Fruit fly (Drosophila melanogaster) whole organism, prepupa: Measurements from ENCODE around the gene CG32137.

Experiments
- CG10631 ChIP-seq: fragments of 200-800 bp; sonication (Bioruptor generic); optimal IDR thresholded peaks from 2 replicates; lab custom pipeline; 2016; ENCODE audit warnings: missing biosample characterization, missing genetic modification characterization
- CG6808 ChIP-seq: fragments of 200-800 bp; sonication (Bioruptor generic); optimal IDR thresholded peaks from 3 replicates; lab custom pipeline; 2017; ENCODE audit warnings: missing biosample characterization, missing genetic modification characterization, mild to moderate bottlenecking, moderate library complexity, missing genetic modification reagents
- CG6854 ChIP-seq: fragments of 200-800 bp; sonication (Bioruptor generic); optimal IDR thresholded peaks from 2 replicates; lab custom pipeline; 2017; ENCODE audit warnings: missing biosample characterization, mild to moderate bottlenecking, missing genetic modification characterization
- CG9139 ChIP-seq: fragments of 200-800 bp; sonication (Bioruptor generic); optimal IDR thresholded peaks from 3 replicates; lab custom pipeline; 2017; ENCODE audit warnings: missing biosample characterization, mild to moderate bottlenecking, missing genetic modification characterization
- OdsH ChIP-seq: fragments of 200-800 bp; sonication (Bioruptor generic); optimal IDR thresholded peaks from 3 replicates; lab custom pipeline; 2016; ENCODE audit warnings: missing biosample characterization, missing genetic modification characterization
- cyc ChIP-seq: fragments of 200-800 bp; sonication (Bioruptor generic); optimal IDR thresholded peaks from 3 replicates; lab custom pipeline; 2016; ENCODE audit warnings: missing biosample characterization, missing genetic modification characterization
- eg ChIP-seq: fragments of 200-800 bp; sonication (Bioruptor generic); IDR thresholded peaks from 3 replicates; pipeline ENCODE4 v1.3.6; 2022; ENCODE audit warnings: missing biosample characterization, missing genetic modification characterization
- fd85E ChIP-seq: fragments of 200-800 bp; sonication (Bioruptor generic); optimal IDR thresholded peaks from 3 replicates; lab custom pipeline; 2016; ENCODE audit warnings: missing biosample characterization, missing genetic modification characterization
- topi ChIP-seq: fragments of 200-800 bp; sonication (Bioruptor generic); optimal IDR thresholded peaks from 3 replicates; lab custom pipeline; 2016; ENCODE audit warnings: missing biosample characterization, missing genetic modification characterization

DNA sequence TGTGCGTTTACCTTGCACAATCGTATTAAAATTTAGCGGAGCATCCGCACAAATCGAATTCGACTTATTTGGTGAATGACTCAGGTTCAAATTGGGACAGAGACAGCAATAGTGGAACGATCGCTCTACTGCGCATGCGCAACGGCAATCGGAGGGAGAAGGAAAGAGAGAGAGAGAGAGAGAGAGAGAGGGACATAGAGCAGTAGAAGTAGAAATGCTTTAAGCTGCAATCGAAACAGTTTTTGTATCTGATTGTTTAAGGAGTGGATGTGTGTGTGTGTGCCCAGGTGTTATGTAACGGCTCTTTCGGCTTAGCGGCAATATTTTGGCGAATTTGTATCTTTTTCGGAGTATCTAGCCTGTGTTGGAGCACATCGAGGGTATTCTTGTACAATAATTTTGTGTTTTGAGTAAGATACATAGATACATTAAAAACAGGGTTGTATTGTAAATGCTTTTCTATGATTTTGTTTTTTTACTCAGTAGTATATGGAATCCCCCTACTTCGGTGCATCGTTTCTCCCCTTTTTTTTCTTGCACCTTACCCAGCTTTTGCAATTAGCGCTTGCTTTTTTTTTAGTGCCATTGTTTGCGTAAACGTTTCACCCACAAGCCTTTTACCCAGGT is 10.5 kb downstream of the CG32137 start:
- TF ChIP-seq fd85E (GFP tag; lab: Kevin White, UChicago) (no peak), OdsH (GFP tag; lab: Kevin White, UChicago) (no peak), cyc (GFP tag; lab: Kevin White, UChicago) (no peak), CG10631 (GFP tag; lab: Kevin White, UChicago) (no peak), eg (GFP tag; lab: Robert Waterston, UW) (no peak; the same call in none of the 3 replicates), CG6808 (no peak), CG9139 (GFP tag; lab: Kevin White, UChicago) (no peak), CG6854 (GFP tag; lab: Kevin White, UChicago) (no peak), topi (GFP tag; lab: Kevin White, UChicago) (peak; percentile 2)
